Worm (Caenorhabditis elegans) whole organism, L4/young adult: ENCODE results near the gene F35A5.8.

Source experiments
- W03F9.2 ChIP-seq: fragments of 150-350 bp; optimal IDR thresholded peaks from 2 replicates; lab custom pipeline; 2014; ENCODE audit warnings: missing biosample characterization, missing genetic modification characterization
- dao-5 ChIP-seq: sonication (generic microtip); optimal IDR thresholded peaks from 2 replicates; lab custom pipeline; 2016; ENCODE audit warnings: missing genotype, missing genetic modification characterization, moderate library complexity, missing compliant biosample characterization
- him-1 ChIP-seq: sonication (generic microtip); optimal IDR thresholded peaks from 2 replicates; lab custom pipeline; 2016; ENCODE audit warnings: missing genotype, missing genetic modification reagents, missing genetic modification characterization, missing compliant biosample characterization

- TF ChIP-seq him-1 (tag; lab: Kevin White, UChicago) (no peak), dao-5 (tag; lab: Kevin White, UChicago) (no peak), W03F9.2 (tag; lab: Kevin White, UChicago) (no peak)
Observed at ce11 chrX:3814827-3815226, 11.6 kb upstream of the F35A5.8 start.
